Worm (Caenorhabditis elegans): Measurements from ENCODE around the gene F41G3.20.

ce11 chrII:6783377-6783829 is 32.6 kb upstream of the F41G3.20 start, which contains the start of gene gldi-2:
- TF ChIP-seq ama-1 (optimal IDR thresholded peaks at IDR 0.05) (no peak), ets-4 (tag; optimal IDR thresholded peaks at IDR 0.05) (no peak), hlh-15 (tag; optimal IDR thresholded peaks at IDR 0.05) (no peak)

All from whole organism, late embryonic.